Fruit fly (Drosophila melanogaster) whole organism, embryonic: ENCODE results near the gene Fcp3C.
A peak's percentile ranks its signal among the peaks of the same experiment; 100 is the strongest.

Experiments used
- Atf-2 ChIP-seq: fragments of 200-800 bp; sonication (Bioruptor generic); optimal IDR thresholded peaks from 2 replicates; lab custom pipeline; 2016; ENCODE audit warnings: missing biosample characterization, missing genetic modification characterization
- CG10979 ChIP-seq: fragments of 200-800 bp; sonication (Bioruptor generic); optimal IDR thresholded peaks from 2 replicates; lab custom pipeline; 2018; ENCODE audit warnings: missing biosample characterization, mild to moderate bottlenecking, missing genetic modification characterization, moderate library complexity
- CG14441 ChIP-seq: fragments of 200-800 bp; sonication (Bioruptor generic); IDR thresholded peaks from 2 replicates; pipeline ENCODE4 v1.3.6; 2022; ENCODE audit warnings: missing biosample characterization, missing genetic modification characterization
- CG17829 ChIP-seq: fragments of 200-800 bp; optimal IDR thresholded peaks from 2 replicates; lab custom pipeline; 2019; ENCODE audit warnings: missing biosample characterization, mild to moderate bottlenecking, missing genetic modification characterization, moderate library complexity
- CG1792 ChIP-seq: fragments of 200-800 bp; sonication (Bioruptor generic); optimal IDR thresholded peaks from 2 replicates; lab custom pipeline; 2016; ENCODE audit warnings: missing biosample characterization, missing genetic modification characterization
- CG32532 ChIP-seq: fragments of 200-800 bp; sonication (Bioruptor generic); IDR thresholded peaks from 2 replicates; pipeline ENCODE4 v1.3.6; 2022; ENCODE audit warnings: missing biosample characterization, missing genetic modification characterization
- CG3847 ChIP-seq: fragments of 200-800 bp; sonication (Bioruptor generic); IDR thresholded peaks from 2 replicates; pipeline ENCODE4 v1.3.6; 2022; ENCODE audit warnings: missing biosample characterization, missing genetic modification characterization
- CG4617 ChIP-seq: fragments of 200-800 bp; sonication (Bioruptor generic); optimal IDR thresholded peaks from 3 replicates; lab custom pipeline; 2016; ENCODE audit warnings: missing biosample characterization, missing genetic modification characterization, borderline replicate concordance
- CG4820 ChIP-seq: fragments of 200-800 bp; sonication (Bioruptor generic); optimal IDR thresholded peaks from 3 replicates; lab custom pipeline; 2016; ENCODE audit warnings: missing biosample characterization, missing genetic modification characterization
- CG7745 ChIP-seq: fragments of 200-800 bp; sonication (Bioruptor generic); optimal IDR thresholded peaks from 2 replicates; lab custom pipeline; 2018; ENCODE audit warnings: missing biosample characterization, mild to moderate bottlenecking, missing genetic modification characterization, moderate library complexity
- CG7963 ChIP-seq: fragments of 200-800 bp; sonication (Bioruptor generic); IDR thresholded peaks from 3 replicates; pipeline ENCODE4 v1.3.6; 2022; ENCODE audit warnings: missing biosample characterization, missing genetic modification characterization; ENCODE audit not compliant: partially characterized antibody
- CG8281 ChIP-seq: fragments of 200-800 bp; sonication (Bioruptor generic); optimal IDR thresholded peaks from 2 replicates; lab custom pipeline; 2018; ENCODE audit warnings: missing biosample characterization, mild to moderate bottlenecking, missing genetic modification characterization, moderate library complexity
- CG8924 ChIP-seq: fragments of 200-800 bp; optimal IDR thresholded peaks from 3 replicates; lab custom pipeline; 2019; ENCODE audit warnings: missing biosample characterization, mild to moderate bottlenecking, missing genetic modification characterization, moderate library complexity
- CG9932 ChIP-seq: fragments of 200-800 bp; sonication (Bioruptor generic); IDR thresholded peaks from 2 replicates; pipeline ENCODE4 v1.3.6; 2022; ENCODE audit warnings: missing biosample characterization, missing genetic modification characterization
- CrebB ChIP-seq: fragments of 200-800 bp; sonication (Bioruptor generic); optimal IDR thresholded peaks from 3 replicates; lab custom pipeline; 2018; ENCODE audit warnings: missing biosample characterization, mild to moderate bottlenecking, missing genetic modification characterization
- Dbx ChIP-seq: fragments of 200-800 bp; sonication (Bioruptor generic); IDR thresholded peaks from 3 replicates; pipeline ENCODE4 v1.3.6; 2022; ENCODE audit warnings: missing biosample characterization, missing genetic modification characterization
- E2f2 ChIP-seq: fragments of 200-800 bp; sonication (Bioruptor generic); IDR thresholded peaks from 2 replicates; pipeline ENCODE4 v1.3.6; 2022; ENCODE audit warnings: missing biosample characterization, missing genetic modification characterization
- HLHmδ ChIP-seq: fragments of 200-800 bp; sonication (Bioruptor generic); optimal IDR thresholded peaks from 2 replicates; lab custom pipeline; 2018; ENCODE audit warnings: missing biosample characterization, mild to moderate bottlenecking, missing genetic modification characterization, moderate library complexity
- Max ChIP-seq: fragments of 200-800 bp; sonication (Bioruptor generic); optimal IDR thresholded peaks from 2 replicates; lab custom pipeline; 2016; ENCODE audit warnings: missing biosample characterization, mild to moderate bottlenecking, missing genetic modification characterization
- Neu2 ChIP-seq: fragments of 200-800 bp; sonication (Bioruptor generic); optimal IDR thresholded peaks from 3 replicates; lab custom pipeline; 2016; ENCODE audit warnings: missing biosample characterization, missing genetic modification characterization, borderline replicate concordance
- Opbp ChIP-seq: fragments of 200-800 bp; sonication (Bioruptor generic); IDR thresholded peaks from 3 replicates; pipeline ENCODE4 v1.3.6; 2022; ENCODE audit warnings: missing biosample characterization, missing genetic modification characterization; ENCODE audit not compliant: partially characterized antibody
- Vsx1 ChIP-seq: fragments of 200-800 bp; sonication (Bioruptor generic); optimal IDR thresholded peaks from 2 replicates; lab custom pipeline; 2017; ENCODE audit warnings: missing biosample characterization, mild to moderate bottlenecking, missing genetic modification characterization, missing genetic modification reagents
- ase ChIP-seq: fragments of 200-800 bp; sonication (Bioruptor generic); IDR thresholded peaks from 3 replicates; pipeline ENCODE4 v1.3.6; 2022; ENCODE audit warnings: missing biosample characterization, missing genetic modification characterization
- az2 ChIP-seq: fragments of 200-800 bp; sonication (Bioruptor generic); optimal IDR thresholded peaks from 3 replicates; lab custom pipeline; 2016; ENCODE audit warnings: missing biosample characterization, missing genetic modification characterization
- br ChIP-seq: fragments of >200 bp; optimal IDR thresholded peaks from 2 replicates; lab custom pipeline; 2017
- cad ChIP-seq: fragments of >200 bp; optimal IDR thresholded peaks from 2 replicates; lab custom pipeline; 2017; ENCODE audit warnings: missing biosample characterization, missing genetic modification characterization
- dimm ChIP-seq: fragments of 200-800 bp; sonication (Bioruptor generic); IDR thresholded peaks from 2 replicates; pipeline ENCODE4 v1.3.6; 2022; ENCODE audit warnings: missing biosample characterization, missing genetic modification characterization
- dpn ChIP-seq, 2 experiments: fragments of 200-800 bp; sonication (Bioruptor generic); optimal IDR thresholded peaks; 3 replicates each; lab custom pipeline; 2016; ENCODE audit warnings: missing biosample characterization in 2 of 2, missing genetic modification characterization in 2 of 2
- eve ChIP-seq, 2 experiments: fragments of >200 bp; optimal IDR thresholded peaks; 2 replicates each; lab custom pipeline; 2017; ENCODE audit warnings: missing biosample characterization in 2 of 2, missing genetic modification characterization in 2 of 2
- exex ChIP-seq: fragments of 200-800 bp; sonication (Bioruptor generic); optimal IDR thresholded peaks from 4 replicates; lab custom pipeline; 2018; ENCODE audit warnings: missing biosample characterization, mild to moderate bottlenecking, missing genetic modification characterization, moderate library complexity
- eyg ChIP-seq: fragments of 200-800 bp; sonication (Bioruptor generic); optimal IDR thresholded peaks from 3 replicates; lab custom pipeline; 2016; ENCODE audit warnings: missing biosample characterization, missing genetic modification characterization
- fru ChIP-seq: fragments of >200 bp; optimal IDR thresholded peaks from 2 replicates; lab custom pipeline; 2017
- gsb ChIP-seq: fragments of 200-800 bp; sonication (Bioruptor generic); IDR thresholded peaks from 2 replicates; pipeline ENCODE4 v1.3.6; 2022; ENCODE audit warnings: missing biosample characterization, missing genetic modification characterization
- hkb ChIP-seq, 2 experiments: fragments of 200-800 bp in 1 of 2; fragments of >200 bp in 1 of 2; sonication (Bioruptor generic) in 1 of 2; IDR thresholded peaks in 1 of 2; optimal IDR thresholded peaks in 1 of 2; 2 replicates each; pipeline versions ENCODE4 v1.3.6 to Lab custom; 2017 to 2022; ENCODE audit warnings: missing biosample characterization in 1 of 2, missing genetic modification characterization in 1 of 2
- jing ChIP-seq: fragments of 200-800 bp; sonication (Bioruptor generic); optimal IDR thresholded peaks from 2 replicates; lab custom pipeline; 2018; ENCODE audit warnings: missing biosample characterization, mild to moderate bottlenecking, missing genetic modification characterization
- knrl ChIP-seq: fragments of 200-800 bp; sonication (Bioruptor generic); IDR thresholded peaks from 3 replicates; pipeline ENCODE4 v1.3.6; 2022; ENCODE audit warnings: missing biosample characterization, missing genetic modification characterization; ENCODE audit not compliant: partially characterized antibody
- lbe ChIP-seq: fragments of 200-800 bp; sonication (Bioruptor generic); optimal IDR thresholded peaks from 2 replicates; lab custom pipeline; 2016; ENCODE audit warnings: missing biosample characterization, mild to moderate bottlenecking, missing genetic modification characterization
- lov ChIP-seq, 2 experiments: fragments of 200-800 bp in 1 of 2; fragments of >200 bp in 1 of 2; sonication (Bioruptor generic) in 1 of 2; IDR thresholded peaks in 1 of 2; optimal IDR thresholded peaks in 1 of 2; 2 replicates in 1 of 2; 3 replicates in 1 of 2; pipeline versions ENCODE4 v1.3.6 to Lab custom; 2017 to 2022; ENCODE audit warnings: missing biosample characterization in 1 of 2, missing genetic modification characterization in 1 of 2
- pros ChIP-seq: fragments of 200-800 bp; sonication (Bioruptor generic); optimal IDR thresholded peaks from 3 replicates; lab custom pipeline; 2019; ENCODE audit warnings: missing biosample characterization, mild to moderate bottlenecking, missing genetic modification characterization, moderate library complexity
- pum ChIP-seq: fragments of 200-800 bp; sonication (Bioruptor generic); optimal IDR thresholded peaks from 2 replicates; lab custom pipeline; 2016; ENCODE audit warnings: missing biosample characterization, missing genetic modification characterization
- run ChIP-seq: fragments of 200-800 bp; sonication (Bioruptor generic); optimal IDR thresholded peaks from 3 replicates; lab custom pipeline; 2018; ENCODE audit warnings: missing biosample characterization, mild to moderate bottlenecking, missing genetic modification characterization
- salm ChIP-seq: fragments of 200-800 bp; sonication (Bioruptor generic); optimal IDR thresholded peaks from 2 replicates; lab custom pipeline; 2018; ENCODE audit warnings: missing biosample characterization, mild to moderate bottlenecking, missing genetic modification characterization
- schlank ChIP-seq: fragments of 200-800 bp; sonication (Bioruptor generic); optimal IDR thresholded peaks from 2 replicates; lab custom pipeline; 2018; ENCODE audit warnings: missing biosample characterization, mild to moderate bottlenecking, missing genetic modification characterization
- sim ChIP-seq: fragments of 200-800 bp; sonication (Bioruptor generic); IDR thresholded peaks from 2 replicates; pipeline ENCODE4 v1.3.6; 2022; ENCODE audit warnings: missing biosample characterization, missing genetic modification characterization
- sna ChIP-seq: fragments of 200-800 bp; sonication (Bioruptor generic); IDR thresholded peaks from 2 replicates; pipeline ENCODE4 v1.3.6; 2022; ENCODE audit warnings: missing biosample characterization, missing genetic modification characterization; ENCODE audit not compliant: partially characterized antibody
- so ChIP-seq: fragments of 200-800 bp; sonication (Bioruptor generic); IDR thresholded peaks from 3 replicates; pipeline ENCODE4 v1.3.6; 2022; ENCODE audit warnings: missing biosample characterization, missing genetic modification characterization
- trh ChIP-seq: fragments of 200-800 bp; sonication (Bioruptor generic); optimal IDR thresholded peaks from 2 replicates; lab custom pipeline; 2016; ENCODE audit warnings: missing biosample characterization, missing genetic modification characterization
- ttk ChIP-seq: fragments of 200-800 bp; sonication (Bioruptor generic); IDR thresholded peaks from 2 replicates; pipeline ENCODE4 v2.1.2; 2022; ENCODE audit warnings: missing biosample characterization, missing genetic modification characterization
- usp ChIP-seq: fragments of >200 bp; optimal IDR thresholded peaks from 2 replicates; lab custom pipeline; 2017; ENCODE audit warnings: missing biosample characterization, missing genetic modification characterization

Fcp3C gene

dm6 chrX:3134383-3135101 is 39.7 kb downstream of the Fcp3C start, which contains the start of gene N (continued):
- TF ChIP-seq HLHmδ (peak; percentile 71), CG4617 (GFP tag; lab: Kevin White, UChicago) (peak; percentile 2), ttk (GFP tag; lab: Robert Waterston, UW) (no peak), sna (GFP tag; lab: Robert Waterston, UW) (0 out of 2 replicates have a peak, but pooled peaks have one; percentile 12), CG8281 (tag; lab: Kevin White, UChicago) (no peak), Max (GFP tag; lab: Kevin White, UChicago) (no peak), E2f2 (GFP tag; lab: Robert Waterston, UW) (peak; percentile 79), eve (GFP tag; optimal IDR thresholded peaks at IDR 0.05; lab: Kevin White, UChicago) (no peak), Opbp (GFP tag; lab: Robert Waterston, UW) (peak; percentile 77), trh (peak; percentile 12), CG3847 (GFP tag; lab: Robert Waterston, UW) (peak; percentile 67), Neu2 (no peak), CG4820 (GFP tag; lab: Kevin White, UChicago) (peak; percentile 0), run (tag; lab: Kevin White, UChicago) (no peak), lov (optimal IDR thresholded peaks at IDR 0.05; lab: Kevin White, UChicago) (no peak), lov (GFP tag; IDR thresholded peaks at IDR 0.05; lab: Robert Waterston, UW) (0 out of 3 replicates have a peak, but pooled peaks have one; percentile 62), pum (GFP tag; lab: Kevin White, UChicago) (peak; percentile 16), pros (GFP tag; lab: Kevin White, UChicago) (no peak), salm (tag; lab: Kevin White, UChicago) (peak; percentile 8), dimm (GFP tag; lab: Robert Waterston, UW) (no peak), eyg (GFP tag; lab: Kevin White, UChicago) (peak; percentile 6), CG9932 (peak; percentile 66), Dbx (GFP tag; lab: Robert Waterston, UW) (peak; percentile 70; the same call in 2 of the 3 replicates), Vsx1 (GFP tag; lab: Kevin White, UChicago) (no peak), CG1792 (no peak), exex (tag; lab: Kevin White, UChicago) (no peak), so (GFP tag; lab: Robert Waterston, UW) (peak; percentile 8; the same call in 1 of the 3 replicates), az2 (GFP tag; lab: Kevin White, UChicago) (peak; percentile 66), CG10979 (peak; percentile 27), CG17829 (tag; lab: Kevin White, UChicago) (peak; percentile 42), CG7745 (tag; lab: Kevin White, UChicago) (no peak), usp (GFP tag; lab: Kevin White, UChicago) (no peak), ase (GFP tag; lab: Robert Waterston, UW) (0 out of 3 replicates have a peak, but pooled peaks have one; percentile 30), knrl (GFP tag; lab: Robert Waterston, UW) (peak; percentile 75), dpn (GFP tag; optimal IDR thresholded peaks at IDR 0.05; lab: Kevin White, UChicago) (peak; percentile 58 to 61), CrebB (tag; lab: Kevin White, UChicago) (peak; percentile 3), sim (GFP tag; lab: Robert Waterston, UW) (no peak), fru (no peak), CG8924 (tag; lab: Kevin White, UChicago) (no peak), CG32532 (GFP tag; lab: Robert Waterston, UW) (peak; percentile 66), Atf-2 (peak; percentile 44), cad (GFP tag; lab: Kevin White, UChicago) (peak; percentile 8), CG14441 (GFP tag; lab: Robert Waterston, UW) (no peak), br (lab: Kevin White, UChicago) (no peak), jing (GFP tag; lab: Kevin White, UChicago) (no peak), lbe (GFP tag; lab: Kevin White, UChicago) (no peak), hkb (optimal IDR thresholded peaks at IDR 0.05; lab: Kevin White, UChicago) (peak; percentile 17), hkb (GFP tag; IDR thresholded peaks at IDR 0.05; lab: Robert Waterston, UW) (peak; percentile 50; the same call in 1 of the 2 replicates), gsb (GFP tag; lab: Robert Waterston, UW) (no peak), schlank (tag; lab: Kevin White, UChicago) (no peak), CG7963 (GFP tag; lab: Robert Waterston, UW) (no peak; the same call in 2 of the 3 replicates)
